In the genomic region with DNA sequence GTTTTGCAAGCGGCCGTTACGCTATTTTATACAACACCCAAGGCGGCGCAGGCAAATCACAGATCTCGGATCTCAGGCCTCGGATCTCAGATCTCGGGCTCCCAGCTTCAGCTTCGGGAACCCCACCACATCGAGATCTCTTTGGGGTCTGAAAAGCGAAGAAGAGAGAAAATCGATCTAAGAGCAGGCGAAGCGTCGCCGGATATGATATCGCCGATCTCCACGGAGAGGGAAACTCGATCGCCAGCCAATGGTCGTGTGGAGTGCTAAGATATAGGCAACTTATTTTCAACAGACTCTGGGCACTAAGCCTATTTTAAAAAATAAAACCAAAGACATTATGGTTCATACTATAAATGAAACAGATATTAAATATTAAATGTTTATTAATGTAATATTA, we compare ENCODE assay signal across 4 fruit fly cellular contexts.
TF ChIP-seq lines count a peak whose summit lies in the region.

A gene (minus strand): TSS at position 337 of the 400 bp plus-strand sequence.
A gene (minus strand): TSS at position 337 of the 400 bp plus-strand sequence.

- TF ChIP-seq CTCF in whole organism, embryonic (GFP tag; optimal IDR thresholded peaks at IDR 0.05; lab: Kevin White, UChicago), result no peak

TF ChIP-seq in whole organism, embryonic, 481 proteins besides CTCF, POLR2A, EP300 and RAD21:
- TF ChIP-seq ATbp (GFP tag; optimal IDR thresholded peaks at IDR 0.05; lab: Kevin White, UChicago) (no peak), CG17612 (GFP tag; IDR thresholded peaks at IDR 0.05; lab: Robert Waterston, UW) (no peak), CG4730 (GFP tag; IDR thresholded peaks at IDR 0.05; lab: Robert Waterston, UW) (no peak), Med (GFP tag; lab: Kevin White, UChicago) (peak; percentile 4), CG3163 (GFP tag; optimal IDR thresholded peaks at IDR 0.05; lab: Kevin White, UChicago) (peak; percentile 21), gcm2 (GFP tag; optimal IDR thresholded peaks at IDR 0.05; lab: Kevin White, UChicago) (no peak), CG12769 (tag; optimal IDR thresholded peaks at IDR 0.05; lab: Kevin White, UChicago) (no peak), cato (GFP tag; optimal IDR thresholded peaks at IDR 0.05; lab: Kevin White, UChicago; ENCODE audit: borderline replicate concordance) (no peak), Hr51 (GFP tag; optimal IDR thresholded peaks at IDR 0.05; lab: Kevin White, UChicago) (no peak), ftz-f1 (GFP tag; optimal IDR thresholded peaks at IDR 0.05; lab: Kevin White, UChicago) (no peak), Deaf1 (tag; optimal IDR thresholded peaks at IDR 0.05; lab: Kevin White, UChicago) (peak; percentile 13), sim (GFP tag; IDR thresholded peaks at IDR 0.05; lab: Robert Waterston, UW) (no peak)
TF ChIP-seq in whole organism, embryonic: peak in this region for 3.

TF ChIP-seq in whole organism, prepupa, 60 proteins besides CTCF, POLR2A, EP300 and RAD21:
- TF ChIP-seq topi (GFP tag; optimal IDR thresholded peaks at IDR 0.05; lab: Kevin White, UChicago) (no peak), CG10631 (GFP tag; optimal IDR thresholded peaks at IDR 0.05; lab: Kevin White, UChicago) (no peak), Blimp-1 (GFP tag; optimal IDR thresholded peaks at IDR 0.05; lab: Kevin White, UChicago) (no peak), Eip78C (GFP tag; lab: Kevin White, UChicago) (peak; percentile 58)

TF ChIP-seq in whole organism, pupa, 21 proteins besides CTCF, POLR2A, EP300 and RAD21:
- no peak for TF ChIP-seq rn (GFP tag; IDR thresholded peaks at IDR 0.05; lab: Robert Waterston, UW)
- TF ChIP-seq CG15710 (tag; optimal IDR thresholded peaks at IDR 0.05; lab: Kevin White, UChicago), result no peak
- no peak for TF ChIP-seq Snoo (tag; optimal IDR thresholded peaks at IDR 0.05; lab: Kevin White, UChicago)
- peak; percentile 59; the same call in 2 of the 3 replicates for TF ChIP-seq CG4496 (GFP tag; IDR thresholded peaks at IDR 0.05; lab: Robert Waterston, UW)
- TF ChIP-seq CG8159 (tag; optimal IDR thresholded peaks at IDR 0.05; lab: Kevin White, UChicago), result no peak

TF ChIP-seq in whole organism, wandering third instar larva, 38 proteins besides CTCF, POLR2A, EP300 and RAD21:
- TF ChIP-seq Rel (GFP tag; optimal IDR thresholded peaks at IDR 0.05; lab: Kevin White, UChicago) (no peak), Rel (tag; optimal IDR thresholded peaks at IDR 0.05; lab: Kevin White, UChicago) (peak; percentile 42), lola (GFP tag; optimal IDR thresholded peaks at IDR 0.05; lab: Kevin White, UChicago) (no peak)
